Worm (Caenorhabditis elegans) whole organism, young adult: ENCODE measurements around the gene C50F4.1.
A peak's percentile ranks its signal among the peaks of the same experiment; 100 is the strongest.

ENCODE experiments used
- B0261.1 ChIP-seq: sonication (generic microtip); optimal IDR thresholded peaks from 2 replicates; lab custom pipeline; 2016; ENCODE audit warnings: mild to moderate bottlenecking, missing genetic modification characterization, moderate library complexity, missing compliant biosample characterization
- B0336.3 ChIP-seq: fragments of 200-800 bp; sonication (Bioruptor generic); IDR thresholded peaks from 2 replicates; pipeline ENCODE4 v1.3.6; 2022; ENCODE audit warnings: missing genetic modification characterization, missing compliant biosample characterization
- C06A6.2 ChIP-seq: fragments of 200-800 bp; sonication (Bioruptor generic); conservative IDR thresholded peaks from 2 replicates; pipeline ENCODE4 v1.3.6; 2022; ENCODE audit warnings: missing genetic modification characterization, missing compliant biosample characterization
- D2030.7 ChIP-seq: fragments of 200-800 bp; sonication (Bioruptor generic); IDR thresholded peaks from 2 replicates; pipeline ENCODE4 v1.3.6; 2022; ENCODE audit warnings: missing genetic modification reagents, missing genetic modification characterization, missing compliant biosample characterization
- F39B2.1 ChIP-seq: fragments of 200-800 bp; sonication (Bioruptor generic); IDR thresholded peaks from 2 replicates; pipeline ENCODE4 v1.3.6; 2022; ENCODE audit warnings: missing genetic modification reagents, missing genetic modification characterization, missing compliant biosample characterization
- F52B5.7 ChIP-seq: sonication (generic microtip); optimal IDR thresholded peaks from 2 replicates; lab custom pipeline; 2016; ENCODE audit warnings: mild to moderate bottlenecking, missing genetic modification characterization, missing compliant biosample characterization
- F55B11.4 ChIP-seq: sonication (generic microtip); optimal IDR thresholded peaks from 2 replicates; lab custom pipeline; 2016; ENCODE audit warnings: missing compliant biosample characterization, missing genetic modification characterization, borderline replicate concordance; ENCODE audit not compliant: insufficient read depth
- K12H6.12 ChIP-seq: fragments of 200-800 bp; sonication (Bioruptor generic); optimal IDR thresholded peaks from 2 replicates; lab custom pipeline; 2018; ENCODE audit warnings: mild to moderate bottlenecking, missing genetic modification characterization, missing compliant biosample characterization
- Y53G8AR.9 ChIP-seq: fragments of 200-800 bp; sonication (Bioruptor generic); conservative IDR thresholded peaks from 2 replicates; pipeline ENCODE4 v1.3.6; 2022; ENCODE audit warnings: missing genetic modification reagents, missing genetic modification characterization, missing compliant biosample characterization
- Y95B8A.8 ChIP-seq: fragments of 200-800 bp; sonication (Bioruptor generic); IDR thresholded peaks from 2 replicates; pipeline ENCODE4 v1.3.6; 2022; ENCODE audit warnings: missing genetic modification reagents, missing genetic modification characterization, missing compliant biosample characterization
- ama-1 ChIP-seq, 3 experiments: fragments of 150-350 bp in 1 of 3; sonication (generic microtip) in 2 of 3; optimal IDR thresholded peaks; 2 replicates each; lab custom pipeline; 2014 to 2018; ENCODE audit warnings: missing biosample characterization in 2 of 3, missing genetic modification characterization in 2 of 3, missing genetic modification reagents in 2 of 3
- aptf-3 ChIP-seq: fragments of 200-800 bp; sonication (Bioruptor generic); IDR thresholded peaks from 2 replicates; pipeline ENCODE4 v1.3.6; 2022; ENCODE audit warnings: missing genetic modification characterization, missing compliant biosample characterization
- attf-5 ChIP-seq: fragments of 200-800 bp; sonication (Bioruptor generic); optimal IDR thresholded peaks from 2 replicates; lab custom pipeline; 2018; ENCODE audit warnings: mild to moderate bottlenecking, missing genetic modification characterization, missing compliant biosample characterization
- attf-6 ChIP-seq: fragments of 200-800 bp; sonication (Bioruptor generic); IDR thresholded peaks from 2 replicates; pipeline ENCODE4 v1.3.6; 2022; ENCODE audit warnings: missing genetic modification reagents, missing genetic modification characterization, missing compliant biosample characterization
- cebp-1 ChIP-seq, 2 experiments: fragments of 200-800 bp in 1 of 2; sonication (Bioruptor generic) in 1 of 2; sonication (generic microtip) in 1 of 2; IDR thresholded peaks in 1 of 2; optimal IDR thresholded peaks in 1 of 2; 2 replicates each; pipeline versions ENCODE4 v1.3.6 to Lab custom; 2017 to 2022; ENCODE audit warnings: missing compliant biosample characterization in 2 of 2, missing genetic modification characterization in 2 of 2, mild to moderate bottlenecking in 1 of 2, missing genetic modification reagents in 1 of 2, moderate library complexity in 1 of 2
- ceh-79 ChIP-seq: sonication (generic microtip); optimal IDR thresholded peaks from 2 replicates; lab custom pipeline; 2017; ENCODE audit warnings: mild to moderate bottlenecking, missing genetic modification characterization, missing compliant biosample characterization
- chd-7 ChIP-seq: sonication (generic microtip); optimal IDR thresholded peaks from 2 replicates; lab custom pipeline; 2016; ENCODE audit warnings: mild to moderate bottlenecking, missing genetic modification characterization, moderate library complexity, missing compliant biosample characterization
- him-1 ChIP-seq: sonication (generic microtip); optimal IDR thresholded peaks from 2 replicates; lab custom pipeline; 2016; ENCODE audit warnings: missing genotype, missing genetic modification reagents, missing genetic modification characterization, missing compliant biosample characterization
- hlh-12 ChIP-seq: sonication (generic microtip); optimal IDR thresholded peaks from 2 replicates; lab custom pipeline; 2016; ENCODE audit warnings: missing genetic modification characterization, missing compliant biosample characterization
- hmg-1.2 ChIP-seq: fragments of 200-800 bp; sonication (Bioruptor generic); IDR thresholded peaks from 2 replicates; pipeline ENCODE4 v1.3.6; 2022; ENCODE audit warnings: missing genetic modification reagents, missing genetic modification characterization, missing compliant biosample characterization
- hmg-20 ChIP-seq: fragments of 200-800 bp; sonication (Bioruptor generic); IDR thresholded peaks from 2 replicates; pipeline ENCODE4 v1.3.6; 2022; ENCODE audit warnings: missing genetic modification reagents, missing genetic modification characterization, missing compliant biosample characterization
- lin-35 ChIP-seq, 3 experiments: fragments of 150-350 bp in 2 of 3; sonication (generic microtip) in 1 of 3; optimal IDR thresholded peaks; 2 replicates each; lab custom pipeline; 2014 to 2018; ENCODE audit warnings: missing biosample characterization in 3 of 3, missing genetic modification characterization in 3 of 3, missing genetic modification reagents in 3 of 3
- lin-40 ChIP-seq: sonication (generic microtip); optimal IDR thresholded peaks from 2 replicates; lab custom pipeline; 2016; ENCODE audit warnings: missing genetic modification characterization, mild to moderate bottlenecking, missing compliant biosample characterization, missing genotype, missing genetic modification reagents
- madf-3 ChIP-seq: fragments of 200-800 bp; sonication (Bioruptor generic); IDR thresholded peaks from 2 replicates; pipeline ENCODE4 v1.3.6; 2022; ENCODE audit warnings: missing genetic modification reagents, missing genetic modification characterization, missing compliant biosample characterization
- mes-4 ChIP-seq: sonication (generic microtip); optimal IDR thresholded peaks from 2 replicates; lab custom pipeline; 2016; ENCODE audit warnings: missing genotype, missing genetic modification characterization, missing compliant biosample characterization
- mxl-1 ChIP-seq: sonication (generic microtip); optimal IDR thresholded peaks from 2 replicates; lab custom pipeline; 2016; ENCODE audit warnings: missing genetic modification characterization, missing compliant biosample characterization
- nfya-1 ChIP-seq: sonication (generic microtip); optimal IDR thresholded peaks from 2 replicates; lab custom pipeline; 2017; ENCODE audit warnings: antibody characterized with exemption, missing compliant biosample characterization, missing genetic modification characterization, borderline replicate concordance; ENCODE audit not compliant: insufficient read depth
- pbrm-1 ChIP-seq: fragments of 200-800 bp; sonication (Bioruptor generic); IDR thresholded peaks from 2 replicates; pipeline ENCODE4 v1.3.6; 2022; ENCODE audit warnings: missing genetic modification reagents, missing genetic modification characterization, missing compliant biosample characterization
- pha-4 ChIP-seq: fragments of 150-350 bp; sonication (generic microtip); optimal IDR thresholded peaks from 2 replicates; lab custom pipeline; 2014; ENCODE audit warnings: missing biosample characterization, missing genetic modification reagents, missing genetic modification characterization
- rcor-1 ChIP-seq: fragments of 200-800 bp; sonication (Bioruptor generic); IDR thresholded peaks from 2 replicates; pipeline ENCODE4 v1.3.6; 2022; ENCODE audit warnings: missing genetic modification reagents, missing genetic modification characterization, missing compliant biosample characterization
- sdz-38 ChIP-seq: sonication (generic microtip); optimal IDR thresholded peaks from 2 replicates; lab custom pipeline; 2016; ENCODE audit warnings: missing genotype, missing genetic modification characterization, missing compliant biosample characterization
- sea-2 ChIP-seq: fragments of 200-800 bp; sonication (Bioruptor generic); IDR thresholded peaks from 2 replicates; pipeline ENCODE4 v1.3.6; 2022; ENCODE audit warnings: missing genetic modification characterization, missing compliant biosample characterization
- snpc-4 ChIP-seq, 5 experiments: fragments of 150-350 bp in 1 of 5; sonication (generic microtip) in 4 of 5; optimal IDR thresholded peaks; 2 replicates each; lab custom pipeline; 2014 to 2018; ENCODE audit warnings: missing genetic modification characterization in 5 of 5, missing biosample characterization in 3 of 5, antibody characterized with exemption in 2 of 5, mild to moderate bottlenecking in 2 of 5, missing compliant biosample characterization in 2 of 5, missing genotype in 2 of 5, moderate library complexity in 2 of 5, missing genetic modification reagents in 1 of 5
- sptf-2 ChIP-seq: fragments of 200-800 bp; sonication (Bioruptor generic); optimal IDR thresholded peaks from 2 replicates; lab custom pipeline; 2018; ENCODE audit warnings: mild to moderate bottlenecking, missing genetic modification characterization, missing compliant biosample characterization
- tbx-9 ChIP-seq: sonication (generic microtip); optimal IDR thresholded peaks from 2 replicates; lab custom pipeline; 2016; ENCODE audit warnings: borderline replicate concordance, missing genetic modification characterization, inconsistent platforms, missing compliant biosample characterization
- zim-3 ChIP-seq: sonication (generic microtip); optimal IDR thresholded peaks from 2 replicates; lab custom pipeline; 2017; ENCODE audit warnings: mild to moderate bottlenecking, missing genetic modification characterization, moderate library complexity, missing compliant biosample characterization
- ztf-22 ChIP-seq: fragments of 200-800 bp; sonication (Bioruptor generic); optimal IDR thresholded peaks from 2 replicates; lab custom pipeline; 2018; ENCODE audit warnings: mild to moderate bottlenecking, missing genetic modification characterization, moderate library complexity, missing compliant biosample characterization
- ztf-6 ChIP-seq: fragments of 200-800 bp; sonication (Bioruptor generic); IDR thresholded peaks from 2 replicates; pipeline ENCODE4 v1.3.6; 2022; ENCODE audit warnings: missing genetic modification reagents, missing genetic modification characterization, missing compliant biosample characterization

The C50F4.1 gene

ce11 chrV:9549459-9549858, 22.9 kb downstream of the C50F4.1 start, which contains the start of gene nstp-10 (continued):
- TF ChIP-seq him-1 (peak; percentile 60), mes-4 (tag; lab: Kevin White, UChicago) (no peak), D2030.7 (peak; percentile 97), ztf-6 (no peak), mxl-1 (no peak), nfya-1 (tag; lab: Kevin White, UChicago) (no peak), aptf-3 (GFP tag; lab: Robert Waterston, UW) (no peak), attf-6 (GFP tag; lab: Robert Waterston, UW) (peak; percentile 61), F39B2.1 (GFP tag; lab: Robert Waterston, UW) (peak; percentile 25; the same call in 1 of the 2 replicates), C06A6.2 (no peak), lin-35 (GFP tag; optimal IDR thresholded peaks at IDR 0.05; lab: Kevin White, UChicago) (peak in 1 of 3 experiments; percentile 8), zim-3 (tag; lab: Kevin White, UChicago) (no peak), B0336.3 (GFP tag; lab: Robert Waterston, UW) (peak; percentile 82), Y53G8AR.9 (GFP tag; lab: Robert Waterston, UW) (peak; percentile 68; the same call in 1 of the 2 replicates), hmg-20 (no peak), sptf-2 (GFP tag; lab: Kevin White, UChicago) (peak; percentile 50), chd-7 (tag; lab: Kevin White, UChicago) (no peak), rcor-1 (peak; percentile 89), cebp-1 (GFP tag; IDR thresholded peaks at IDR 0.05; lab: Robert Waterston, UW) (0 out of 2 replicates have a peak, but pooled peaks have one; percentile 17), cebp-1 (tag; optimal IDR thresholded peaks at IDR 0.05; lab: Kevin White, UChicago) (peak; percentile 48), B0261.1 (tag; lab: Kevin White, UChicago) (no peak), tbx-9 (tag; lab: Kevin White, UChicago) (no peak), Y95B8A.8 (GFP tag; lab: Robert Waterston, UW) (peak; percentile 91), ama-1 (optimal IDR thresholded peaks at IDR 0.05; lab: Kevin White, UChicago) (no peak), ama-1 (GFP tag; optimal IDR thresholded peaks at IDR 0.05; lab: Kevin White, UChicago) (no peak), lin-40 (peak; percentile 28), pha-4 (tag; lab: Kevin White, UChicago) (no peak), ceh-79 (tag; lab: Kevin White, UChicago) (no peak), sdz-38 (tag; lab: Kevin White, UChicago) (no peak), sea-2 (no peak), F52B5.7 (tag; lab: Kevin White, UChicago) (no peak)

ce11 chrV:9550313-9550712, 23.7 kb downstream of the C50F4.1 start, which contains the start of gene ehbp-1:
ehbp-1 (plus strand) TSS chrV:9550644.
- TF ChIP-seq K12H6.12 (tag; lab: Kevin White, UChicago), result no peak
- 0 out of 2 replicates have a peak, but pooled peaks have one; percentile 27 for TF ChIP-seq pbrm-1 (GFP tag; lab: Robert Waterston, UW)
- 0 out of 2 replicates have a peak, but pooled peaks have one; percentile 6 for TF ChIP-seq hmg-1.2

- TF ChIP-seq F55B11.4 (tag; lab: Kevin White, UChicago), result no peak
- no peak for TF ChIP-seq hlh-12
- no peak for TF ChIP-seq attf-5 (GFP tag; lab: Kevin White, UChicago)
- no peak for TF ChIP-seq snpc-4 (GFP tag; optimal IDR thresholded peaks at IDR 0.05; lab: Kevin White, UChicago)
- TF ChIP-seq snpc-4 (tag; optimal IDR thresholded peaks at IDR 0.05; lab: Kevin White, UChicago), result no peak
- TF ChIP-seq ztf-22 (GFP tag; lab: Kevin White, UChicago), result no peak
- TF ChIP-seq madf-3 (GFP tag; lab: Robert Waterston, UW), result no peak
- no peak for TF ChIP-seq him-1
- no peak for TF ChIP-seq F39B2.1 (GFP tag; lab: Robert Waterston, UW)
These were observed 30.1 kb downstream of the C50F4.1 start for ce11 chrV:9556668-9557067.
